Fruit fly (Drosophila melanogaster) whole organism, embryonic: ENCODE measurements around the gene Trf.

Source experiments
- Asciz ChIP-seq: fragments of 200-800 bp; sonication (Bioruptor generic); optimal IDR thresholded peaks from 2 replicates; lab custom pipeline; 2017; ENCODE audit warnings: missing biosample characterization, mild to moderate bottlenecking, missing genetic modification characterization, missing genetic modification reagents
- CG10462 ChIP-seq: fragments of 200-800 bp; sonication (Bioruptor generic); optimal IDR thresholded peaks from 2 replicates; lab custom pipeline; 2016; ENCODE audit warnings: missing biosample characterization, missing genetic modification characterization
- CG12071 ChIP-seq: fragments of 200-800 bp; sonication (Bioruptor generic); optimal IDR thresholded peaks from 3 replicates; lab custom pipeline; 2018; ENCODE audit warnings: missing biosample characterization, mild to moderate bottlenecking, missing genetic modification characterization
- CG13123 ChIP-seq: fragments of 200-800 bp; sonication (Bioruptor generic); optimal IDR thresholded peaks from 2 replicates; lab custom pipeline; 2016; ENCODE audit warnings: missing biosample characterization, missing genetic modification characterization
- CG15514 ChIP-seq: fragments of 200-800 bp; sonication (Bioruptor generic); optimal IDR thresholded peaks from 3 replicates; lab custom pipeline; 2017; ENCODE audit warnings: missing biosample characterization, missing genetic modification characterization, mild to moderate bottlenecking, moderate library complexity, missing genetic modification reagents
- CG18619 ChIP-seq: fragments of 200-800 bp; sonication (Bioruptor generic); optimal IDR thresholded peaks from 3 replicates; lab custom pipeline; 2017; ENCODE audit warnings: missing biosample characterization, mild to moderate bottlenecking, missing genetic modification characterization
- CG2199 ChIP-seq: fragments of 200-800 bp; sonication (Bioruptor generic); IDR thresholded peaks from 3 replicates; pipeline ENCODE4 v1.3.6; 2022; ENCODE audit warnings: missing biosample characterization, missing genetic modification characterization
- CG2889 ChIP-seq: fragments of 200-800 bp; sonication (Bioruptor generic); IDR thresholded peaks from 3 replicates; pipeline ENCODE4 v1.3.6; 2022; ENCODE audit warnings: missing biosample characterization, missing genetic modification characterization
- CG3065 ChIP-seq: fragments of 200-800 bp; sonication (Bioruptor generic); optimal IDR thresholded peaks from 2 replicates; lab custom pipeline; 2016; ENCODE audit warnings: missing biosample characterization, missing genetic modification characterization
- CG32767 ChIP-seq: fragments of 200-800 bp; sonication (Bioruptor generic); IDR thresholded peaks from 2 replicates; pipeline ENCODE4 v1.3.6; 2022; ENCODE audit warnings: missing biosample characterization, missing genetic modification characterization
- CG32772 ChIP-seq: fragments of 200-800 bp; sonication (Bioruptor generic); IDR thresholded peaks from 2 replicates; pipeline ENCODE4 v1.3.6; 2022; ENCODE audit warnings: missing biosample characterization, missing genetic modification characterization
- CG4360 ChIP-seq: fragments of 200-800 bp; sonication (Bioruptor generic); IDR thresholded peaks from 2 replicates; pipeline ENCODE4 v1.3.6; 2022; ENCODE audit warnings: missing biosample characterization, missing genetic modification characterization
- CG4404 ChIP-seq: fragments of 200-800 bp; sonication (Bioruptor generic); IDR thresholded peaks from 2 replicates; pipeline ENCODE4 v1.3.6; 2022; ENCODE audit warnings: missing biosample characterization, missing genetic modification characterization
- CG4617 ChIP-seq: fragments of 200-800 bp; sonication (Bioruptor generic); optimal IDR thresholded peaks from 3 replicates; lab custom pipeline; 2016; ENCODE audit warnings: missing biosample characterization, missing genetic modification characterization, borderline replicate concordance
- CG4707 ChIP-seq: fragments of 200-800 bp; sonication (Bioruptor generic); optimal IDR thresholded peaks from 2 replicates; lab custom pipeline; 2018; ENCODE audit warnings: missing biosample characterization, mild to moderate bottlenecking, missing genetic modification characterization, moderate library complexity
- CG6175 ChIP-seq: fragments of 200-800 bp; sonication (Bioruptor generic); IDR thresholded peaks from 3 replicates; pipeline ENCODE4 v1.3.6; 2022; ENCODE audit warnings: missing biosample characterization, missing genetic modification characterization
- CG6272 ChIP-seq: fragments of 200-800 bp; sonication (Bioruptor generic); IDR thresholded peaks from 2 replicates; pipeline ENCODE4 v1.3.6; 2022; ENCODE audit warnings: missing biosample characterization, missing genetic modification characterization
- CG7745 ChIP-seq: fragments of 200-800 bp; sonication (Bioruptor generic); optimal IDR thresholded peaks from 2 replicates; lab custom pipeline; 2018; ENCODE audit warnings: missing biosample characterization, mild to moderate bottlenecking, missing genetic modification characterization, moderate library complexity
- CG7928 ChIP-seq: fragments of 200-800 bp; sonication (Bioruptor generic); optimal IDR thresholded peaks from 2 replicates; lab custom pipeline; 2017; ENCODE audit warnings: missing biosample characterization, mild to moderate bottlenecking, missing genetic modification characterization
- CG8290 ChIP-seq, 3 experiments: fragments of 200-800 bp; sonication (Bioruptor generic); optimal IDR thresholded peaks; 2 replicates each; lab custom pipeline; 2016 to 2019; ENCODE audit warnings: missing biosample characterization in 3 of 3, missing genetic modification characterization in 3 of 3, mild to moderate bottlenecking in 2 of 3, moderate library complexity in 1 of 3
- CkIIα-i1 ChIP-seq: fragments of 200-800 bp; sonication (Bioruptor generic); IDR thresholded peaks from 2 replicates; pipeline ENCODE4 v1.3.6; 2022; ENCODE audit warnings: missing biosample characterization, missing genetic modification characterization
- CoRest ChIP-seq: fragments of 200-800 bp; sonication (Bioruptor generic); optimal IDR thresholded peaks from 3 replicates; lab custom pipeline; 2018; ENCODE audit warnings: missing biosample characterization, mild to moderate bottlenecking, missing genetic modification characterization, moderate library complexity
- Drgx ChIP-seq: fragments of 200-800 bp; sonication (Bioruptor generic); IDR thresholded peaks from 2 replicates; pipeline ENCODE4 v1.3.6; 2022; ENCODE audit warnings: missing biosample characterization, missing genetic modification characterization
- Fer3 ChIP-seq: fragments of 200-800 bp; sonication (Bioruptor generic); optimal IDR thresholded peaks from 2 replicates; lab custom pipeline; 2018; ENCODE audit warnings: missing biosample characterization, mild to moderate bottlenecking, missing genetic modification characterization, moderate library complexity
- Kr ChIP-seq: fragments of 200-800 bp; sonication (Bioruptor generic); optimal IDR thresholded peaks from 2 replicates; lab custom pipeline; 2017; ENCODE audit warnings: missing biosample characterization, mild to moderate bottlenecking, missing genetic modification characterization
- Lim3 ChIP-seq: fragments of 200-800 bp; sonication (Bioruptor generic); IDR thresholded peaks from 2 replicates; pipeline ENCODE4 v1.3.6; 2022; ENCODE audit warnings: missing biosample characterization, missing genetic modification characterization
- Neu2 ChIP-seq: fragments of 200-800 bp; sonication (Bioruptor generic); optimal IDR thresholded peaks from 3 replicates; lab custom pipeline; 2016; ENCODE audit warnings: missing biosample characterization, missing genetic modification characterization, borderline replicate concordance
- Trl ChIP-seq, 3 experiments: fragments of >200 bp in 2 of 3; fragments of 200-800 bp in 1 of 3; sonication (Bioruptor generic) in 1 of 3; optimal IDR thresholded peaks; 2 replicates in 1 of 3; 3 replicates in 2 of 3; lab custom pipeline; 2016 to 2017; ENCODE audit warnings: missing biosample characterization in 1 of 3, missing genetic modification characterization in 1 of 3
- Xbp1 ChIP-seq: fragments of 200-800 bp; sonication (Bioruptor generic); optimal IDR thresholded peaks from 3 replicates; lab custom pipeline; 2016; ENCODE audit warnings: missing biosample characterization, mild to moderate bottlenecking, missing genetic modification characterization
- abd-A ChIP-seq: fragments of 200-800 bp; sonication (Bioruptor generic); optimal IDR thresholded peaks from 3 replicates; lab custom pipeline; 2019; ENCODE audit warnings: missing biosample characterization, mild to moderate bottlenecking, missing genetic modification characterization, moderate library complexity
- al ChIP-seq: fragments of 200-800 bp; sonication (Bioruptor generic); IDR thresholded peaks from 2 replicates; pipeline ENCODE4 v1.3.6; 2022; ENCODE audit warnings: missing biosample characterization, missing genetic modification characterization
- ap ChIP-seq: fragments of 200-800 bp; sonication (Bioruptor generic); IDR thresholded peaks from 2 replicates; pipeline ENCODE4 v1.3.6; 2022; ENCODE audit warnings: missing biosample characterization, missing genetic modification characterization
- ara ChIP-seq: fragments of 200-800 bp; sonication (Bioruptor generic); IDR thresholded peaks from 2 replicates; pipeline ENCODE4 v1.3.6; 2022; ENCODE audit warnings: missing biosample characterization, missing genetic modification characterization
- br ChIP-seq: fragments of >200 bp; optimal IDR thresholded peaks from 2 replicates; lab custom pipeline; 2017
- btn ChIP-seq: fragments of 200-800 bp; sonication (Bioruptor generic); optimal IDR thresholded peaks from 2 replicates; lab custom pipeline; 2016; ENCODE audit warnings: missing biosample characterization, missing genetic modification characterization
- eve ChIP-seq, 2 experiments: fragments of >200 bp; optimal IDR thresholded peaks; 2 replicates each; lab custom pipeline; 2017; ENCODE audit warnings: missing biosample characterization in 2 of 2, missing genetic modification characterization in 2 of 2
- exex ChIP-seq: fragments of 200-800 bp; sonication (Bioruptor generic); optimal IDR thresholded peaks from 4 replicates; lab custom pipeline; 2018; ENCODE audit warnings: missing biosample characterization, mild to moderate bottlenecking, missing genetic modification characterization, moderate library complexity
- fru ChIP-seq: fragments of >200 bp; optimal IDR thresholded peaks from 2 replicates; lab custom pipeline; 2017
- grn ChIP-seq: fragments of 200-800 bp; sonication (Bioruptor generic); optimal IDR thresholded peaks from 3 replicates; lab custom pipeline; 2017; ENCODE audit warnings: missing biosample characterization, missing genetic modification characterization
- gsb-n ChIP-seq: fragments of 200-800 bp; sonication (Bioruptor generic); optimal IDR thresholded peaks from 3 replicates; lab custom pipeline; 2018; ENCODE audit warnings: missing biosample characterization, mild to moderate bottlenecking, missing genetic modification characterization
- kay ChIP-seq: fragments of 200-800 bp; sonication (Bioruptor generic); optimal IDR thresholded peaks from 2 replicates; lab custom pipeline; 2016; ENCODE audit warnings: missing biosample characterization, missing genetic modification characterization
- lov ChIP-seq, 2 experiments: fragments of 200-800 bp in 1 of 2; fragments of >200 bp in 1 of 2; sonication (Bioruptor generic) in 1 of 2; IDR thresholded peaks in 1 of 2; optimal IDR thresholded peaks in 1 of 2; 2 replicates in 1 of 2; 3 replicates in 1 of 2; pipeline versions ENCODE4 v1.3.6 to Lab custom; 2017 to 2022; ENCODE audit warnings: missing biosample characterization in 1 of 2, missing genetic modification characterization in 1 of 2
- maf-S ChIP-seq: fragments of 200-800 bp; sonication (Bioruptor generic); optimal IDR thresholded peaks from 2 replicates; lab custom pipeline; 2016; ENCODE audit warnings: missing biosample characterization, missing genetic modification characterization
- pan ChIP-seq, 4 experiments: fragments of >200 bp in 3 of 4; fragments of 200-800 bp in 1 of 4; sonication (Bioruptor generic) in 1 of 4; optimal IDR thresholded peaks in 3 of 4; IDR thresholded peaks in 1 of 4; 2 replicates each; pipeline versions ENCODE4 v1.3.6 to Lab custom; 2017 to 2022; ENCODE audit warnings: missing biosample characterization in 2 of 4, missing genetic modification characterization in 2 of 4, mixed read lengths in 1 of 4
- schlank ChIP-seq: fragments of 200-800 bp; sonication (Bioruptor generic); optimal IDR thresholded peaks from 2 replicates; lab custom pipeline; 2018; ENCODE audit warnings: missing biosample characterization, mild to moderate bottlenecking, missing genetic modification characterization
- wek ChIP-seq: fragments of 200-800 bp; sonication (Bioruptor generic); optimal IDR thresholded peaks from 3 replicates; lab custom pipeline; 2018; ENCODE audit warnings: missing biosample characterization, mild to moderate bottlenecking, missing genetic modification characterization, moderate library complexity
- z ChIP-seq: fragments of 200-800 bp; sonication (Bioruptor generic); IDR thresholded peaks from 3 replicates; pipeline ENCODE4 v1.3.6; 2022; ENCODE audit warnings: missing biosample characterization, missing genetic modification characterization
- zen ChIP-seq: fragments of 200-800 bp; sonication (Bioruptor generic); optimal IDR thresholded peaks from 3 replicates; lab custom pipeline; 2018; ENCODE audit warnings: missing biosample characterization, mild to moderate bottlenecking, missing genetic modification characterization, moderate library complexity

The Trf gene

dm6 chr2L:8084349-8085203 lies 11.9 kb downstream of the Trf start (continued):
- TF ChIP-seq br (no peak), CG2889 (GFP tag; lab: Robert Waterston, UW) (no peak), Drgx (GFP tag; lab: Robert Waterston, UW) (no peak), eve (GFP tag; optimal IDR thresholded peaks at IDR 0.05; lab: Kevin White, UChicago) (no peak), ara (GFP tag; lab: Robert Waterston, UW) (no peak), CG4617 (GFP tag; lab: Kevin White, UChicago) (no peak), ap (GFP tag; lab: Robert Waterston, UW) (no peak), CG18619 (GFP tag; lab: Kevin White, UChicago) (no peak), CG32767 (no peak), CoRest (tag; lab: Kevin White, UChicago) (no peak), CG12071 (GFP tag; lab: Kevin White, UChicago) (no peak), CG2199 (GFP tag; lab: Robert Waterston, UW) (0 out of 3 replicates have a peak, but pooled peaks have one; percentile 47), CG6272 (GFP tag; lab: Robert Waterston, UW) (no peak), CG15514 (GFP tag; lab: Kevin White, UChicago) (peak; percentile 13), Kr (no peak), grn (GFP tag; lab: Kevin White, UChicago) (peak; percentile 75), zen (tag; lab: Kevin White, UChicago) (no peak), abd-A (tag; lab: Kevin White, UChicago) (peak; percentile 56), CG13123 (no peak), CG7928 (GFP tag; lab: Kevin White, UChicago) (no peak), exex (tag; lab: Kevin White, UChicago) (no peak), Lim3 (GFP tag; lab: Robert Waterston, UW) (no peak), pan (optimal IDR thresholded peaks at IDR 0.05; lab: Kevin White, UChicago) (no peak), pan (GFP tag; optimal IDR thresholded peaks at IDR 0.05 in 1 of 2, IDR thresholded peaks at IDR 0.05 in 1 of 2) (peak in 1 of 2 experiments; percentile 16), z (GFP tag; lab: Robert Waterston, UW) (0 out of 3 replicates have a peak, but pooled peaks have one; percentile 31), schlank (tag; lab: Kevin White, UChicago) (peak; percentile 17), maf-S (GFP tag; lab: Kevin White, UChicago) (no peak), fru (lab: Kevin White, UChicago) (no peak), CG3065 (GFP tag; lab: Kevin White, UChicago) (no peak), Asciz (GFP tag; lab: Kevin White, UChicago) (no peak), CG8290 (GFP tag; optimal IDR thresholded peaks at IDR 0.05; lab: Kevin White, UChicago) (peak; percentile 33), CG8290 (tag; optimal IDR thresholded peaks at IDR 0.05; lab: Kevin White, UChicago) (peak in 1 of 2 experiments; percentile 23), CG6175 (GFP tag; lab: Robert Waterston, UW) (0 out of 3 replicates have a peak, but pooled peaks have one; percentile 34), CG4404 (GFP tag; lab: Robert Waterston, UW) (no peak), btn (GFP tag; lab: Kevin White, UChicago) (no peak), CG7745 (tag; lab: Kevin White, UChicago) (peak; percentile 30), CG4360 (GFP tag; lab: Robert Waterston, UW) (peak; percentile 74), Neu2 (GFP tag; lab: Kevin White, UChicago) (no peak), Trl (optimal IDR thresholded peaks at IDR 0.05; lab: Kevin White, UChicago) (peak; percentile 57 to 63), Trl (GFP tag; optimal IDR thresholded peaks at IDR 0.05; lab: Kevin White, UChicago) (no peak), gsb-n (tag; lab: Kevin White, UChicago) (no peak), wek (GFP tag; lab: Kevin White, UChicago) (no peak), lov (optimal IDR thresholded peaks at IDR 0.05; lab: Kevin White, UChicago) (no peak), lov (GFP tag; IDR thresholded peaks at IDR 0.05; lab: Robert Waterston, UW) (no peak), CG4707 (GFP tag; lab: Kevin White, UChicago) (peak; percentile 76), CG32772 (GFP tag; lab: Robert Waterston, UW) (no peak), CkIIα-i1 (GFP tag; lab: Robert Waterston, UW) (no peak), kay (GFP tag; lab: Kevin White, UChicago) (peak; percentile 11), Xbp1 (no peak), Fer3 (tag; lab: Kevin White, UChicago) (no peak), al (GFP tag; lab: Robert Waterston, UW) (no peak), CG10462 (GFP tag; lab: Kevin White, UChicago) (no peak)
